Fruit fly (Drosophila melanogaster): ENCODE data around the gene CG7568.

dm6 chr3R:29583299-29583698 lies 17.4 kb downstream of the CG7568 start:
- TF ChIP-seq Blimp-1 (GFP tag; optimal IDR thresholded peaks at IDR 0.05) (no peak), CG31627 (GFP tag; optimal IDR thresholded peaks at IDR 0.05) (no peak)

Data from whole organism, prepupa.